Fruit fly (Drosophila melanogaster) whole organism, embryonic: ENCODE data around the gene papi.

Experiments
- Atf6 ChIP-seq: fragments of 200-800 bp; sonication (Bioruptor generic); IDR thresholded peaks from 2 replicates; pipeline ENCODE4 v1.3.6; 2022; ENCODE audit warnings: missing biosample characterization, missing genetic modification characterization
- Blimp-1 ChIP-seq: fragments of 200-800 bp; sonication (Bioruptor generic); optimal IDR thresholded peaks from 3 replicates; lab custom pipeline; 2018; ENCODE audit warnings: missing biosample characterization, missing genetic modification characterization, mild to moderate bottlenecking, moderate library complexity, missing genetic modification reagents
- CG10543 ChIP-seq: fragments of 200-800 bp; sonication (Bioruptor generic); optimal IDR thresholded peaks from 3 replicates; lab custom pipeline; 2017; ENCODE audit warnings: missing biosample characterization, mild to moderate bottlenecking, missing genetic modification characterization, moderate library complexity
- CG11093 ChIP-seq: fragments of 200-800 bp; sonication (Bioruptor generic); IDR thresholded peaks from 3 replicates; pipeline ENCODE4 v1.3.6; 2022; ENCODE audit warnings: missing biosample characterization, missing genetic modification characterization
- CG12299 ChIP-seq: fragments of 200-800 bp; sonication (Bioruptor generic); optimal IDR thresholded peaks from 2 replicates; lab custom pipeline; 2018; ENCODE audit warnings: missing biosample characterization, mild to moderate bottlenecking, missing genetic modification characterization
- CG12391 ChIP-seq: fragments of 200-800 bp; sonication (Bioruptor generic); optimal IDR thresholded peaks from 3 replicates; lab custom pipeline; 2018; ENCODE audit warnings: missing biosample characterization, mild to moderate bottlenecking, missing genetic modification characterization, moderate library complexity
- CG14050 ChIP-seq: fragments of 200-800 bp; sonication (Bioruptor generic); IDR thresholded peaks from 3 replicates; pipeline ENCODE4 v1.3.6; 2022; ENCODE audit warnings: missing biosample characterization, missing genetic modification characterization
- CG14441 ChIP-seq: fragments of 200-800 bp; sonication (Bioruptor generic); IDR thresholded peaks from 2 replicates; pipeline ENCODE4 v1.3.6; 2022; ENCODE audit warnings: missing biosample characterization, missing genetic modification characterization
- CG16863 ChIP-seq: fragments of 200-800 bp; sonication (Bioruptor generic); optimal IDR thresholded peaks from 3 replicates; lab custom pipeline; 2016; ENCODE audit warnings: missing biosample characterization, missing genetic modification characterization
- CG1792 ChIP-seq: fragments of 200-800 bp; sonication (Bioruptor generic); optimal IDR thresholded peaks from 2 replicates; lab custom pipeline; 2016; ENCODE audit warnings: missing biosample characterization, missing genetic modification characterization
- CG18476 ChIP-seq: fragments of 200-800 bp; sonication (Bioruptor generic); optimal IDR thresholded peaks from 2 replicates; lab custom pipeline; 2016; ENCODE audit warnings: missing biosample characterization, mild to moderate bottlenecking, missing genetic modification characterization
- CG3407 ChIP-seq: fragments of 200-800 bp; sonication (Bioruptor generic); optimal IDR thresholded peaks from 2 replicates; lab custom pipeline; 2018; ENCODE audit warnings: missing biosample characterization, mild to moderate bottlenecking, missing genetic modification characterization
- CG4730 ChIP-seq: fragments of 200-800 bp; sonication (Bioruptor generic); IDR thresholded peaks from 2 replicates; pipeline ENCODE4 v1.3.6; 2022; ENCODE audit warnings: missing biosample characterization, missing genetic modification characterization
- CG9437 ChIP-seq: fragments of 200-800 bp; sonication (Bioruptor generic); optimal IDR thresholded peaks from 2 replicates; lab custom pipeline; 2018; ENCODE audit warnings: missing biosample characterization, mild to moderate bottlenecking, missing genetic modification characterization
- CTCF ChIP-seq: fragments of 200-800 bp; sonication (Bioruptor generic); optimal IDR thresholded peaks from 2 replicates; lab custom pipeline; 2017; ENCODE audit warnings: missing biosample characterization, mild to moderate bottlenecking, missing genetic modification characterization, moderate library complexity
- Chrac-16 ChIP-seq: fragments of 200-800 bp; sonication (Bioruptor generic); optimal IDR thresholded peaks from 3 replicates; lab custom pipeline; 2016; ENCODE audit warnings: missing biosample characterization, missing genetic modification characterization
- Dfd ChIP-seq, 2 experiments: fragments of >200 bp; optimal IDR thresholded peaks; 2 replicates each; lab custom pipeline; 2017; ENCODE audit warnings: missing biosample characterization in 2 of 2, missing genetic modification characterization in 2 of 2
- Doc2 ChIP-seq: fragments of 200-800 bp; sonication (Bioruptor generic); IDR thresholded peaks from 2 replicates; pipeline ENCODE4 v1.3.6; 2022; ENCODE audit warnings: missing biosample characterization, missing genetic modification characterization
- MBD-R2 ChIP-seq: fragments of 200-800 bp; sonication (Bioruptor generic); IDR thresholded peaks from 2 replicates; pipeline ENCODE4 v1.3.6; 2022; ENCODE audit warnings: missing biosample characterization, missing genetic modification characterization
- Mes4 ChIP-seq: fragments of 200-800 bp; sonication (Bioruptor generic); optimal IDR thresholded peaks from 2 replicates; lab custom pipeline; 2016; ENCODE audit warnings: missing biosample characterization, missing genetic modification characterization
- Poxn ChIP-seq: fragments of 200-800 bp; sonication (Bioruptor generic); IDR thresholded peaks from 2 replicates; pipeline ENCODE4 v1.3.6; 2022; ENCODE audit warnings: missing biosample characterization, missing genetic modification characterization
- Ravus ChIP-seq: fragments of 200-800 bp; sonication (Bioruptor generic); IDR thresholded peaks from 2 replicates; pipeline ENCODE4 v1.3.6; 2022; ENCODE audit warnings: missing biosample characterization, missing genetic modification characterization
- Scr ChIP-seq: fragments of 200-800 bp; sonication (Bioruptor generic); IDR thresholded peaks from 2 replicates; pipeline ENCODE4 v1.3.6; 2022; ENCODE audit warnings: missing biosample characterization, missing genetic modification characterization; ENCODE audit not compliant: partially characterized antibody
- Xbp1 ChIP-seq: fragments of 200-800 bp; sonication (Bioruptor generic); optimal IDR thresholded peaks from 3 replicates; lab custom pipeline; 2016; ENCODE audit warnings: missing biosample characterization, mild to moderate bottlenecking, missing genetic modification characterization
- abd-A ChIP-seq: fragments of 200-800 bp; sonication (Bioruptor generic); optimal IDR thresholded peaks from 3 replicates; lab custom pipeline; 2019; ENCODE audit warnings: missing biosample characterization, mild to moderate bottlenecking, missing genetic modification characterization, moderate library complexity
- al ChIP-seq: fragments of 200-800 bp; sonication (Bioruptor generic); IDR thresholded peaks from 2 replicates; pipeline ENCODE4 v1.3.6; 2022; ENCODE audit warnings: missing biosample characterization, missing genetic modification characterization
- ase ChIP-seq: fragments of 200-800 bp; sonication (Bioruptor generic); IDR thresholded peaks from 3 replicates; pipeline ENCODE4 v1.3.6; 2022; ENCODE audit warnings: missing biosample characterization, missing genetic modification characterization
- chinmo ChIP-seq: fragments of 200-800 bp; sonication (Bioruptor generic); IDR thresholded peaks from 4 replicates; pipeline ENCODE4 v1.3.6; 2022; ENCODE audit warnings: missing biosample characterization, missing genetic modification characterization; ENCODE audit not compliant: partially characterized antibody
- danr ChIP-seq: fragments of 200-800 bp; sonication (Bioruptor generic); IDR thresholded peaks from 2 replicates; pipeline ENCODE4 v1.3.6; 2022; ENCODE audit warnings: missing biosample characterization, missing genetic modification characterization
- dpn ChIP-seq, 2 experiments: fragments of 200-800 bp; sonication (Bioruptor generic); optimal IDR thresholded peaks; 3 replicates each; lab custom pipeline; 2016; ENCODE audit warnings: missing biosample characterization in 2 of 2, missing genetic modification characterization in 2 of 2
- en ChIP-seq: fragments of 200-800 bp; sonication (Bioruptor generic); optimal IDR thresholded peaks from 2 replicates; lab custom pipeline; 2016; ENCODE audit warnings: missing biosample characterization, missing genetic modification characterization
- eyg ChIP-seq: fragments of 200-800 bp; sonication (Bioruptor generic); optimal IDR thresholded peaks from 3 replicates; lab custom pipeline; 2016; ENCODE audit warnings: missing biosample characterization, missing genetic modification characterization
- gfzf ChIP-seq: fragments of 200-800 bp; sonication (Bioruptor generic); optimal IDR thresholded peaks from 2 replicates; lab custom pipeline; 2016; ENCODE audit warnings: missing biosample characterization, mild to moderate bottlenecking, missing genetic modification characterization, moderate library complexity
- grn ChIP-seq: fragments of 200-800 bp; sonication (Bioruptor generic); optimal IDR thresholded peaks from 3 replicates; lab custom pipeline; 2017; ENCODE audit warnings: missing biosample characterization, missing genetic modification characterization
- gro ChIP-seq: fragments of 200-800 bp; sonication (Bioruptor generic); optimal IDR thresholded peaks from 2 replicates; lab custom pipeline; 2016; ENCODE audit warnings: missing biosample characterization, missing genetic modification characterization
- gsb-n ChIP-seq: fragments of 200-800 bp; sonication (Bioruptor generic); optimal IDR thresholded peaks from 3 replicates; lab custom pipeline; 2018; ENCODE audit warnings: missing biosample characterization, mild to moderate bottlenecking, missing genetic modification characterization
- ken ChIP-seq: fragments of 200-800 bp; sonication (Bioruptor generic); IDR thresholded peaks from 3 replicates; pipeline ENCODE4 v1.3.6; 2022; ENCODE audit warnings: missing biosample characterization, missing genetic modification characterization
- kni ChIP-seq: fragments of 200-800 bp; sonication (Bioruptor generic); optimal IDR thresholded peaks from 3 replicates; lab custom pipeline; 2017; ENCODE audit warnings: mild to moderate bottlenecking, missing biosample characterization, missing genetic modification reagents, missing genetic modification characterization
- lbe ChIP-seq: fragments of 200-800 bp; sonication (Bioruptor generic); optimal IDR thresholded peaks from 2 replicates; lab custom pipeline; 2016; ENCODE audit warnings: missing biosample characterization, mild to moderate bottlenecking, missing genetic modification characterization
- p53 ChIP-seq: fragments of 200-800 bp; sonication (Bioruptor generic); optimal IDR thresholded peaks from 2 replicates; lab custom pipeline; 2016; ENCODE audit warnings: missing biosample characterization, missing genetic modification characterization
- pros ChIP-seq: fragments of 200-800 bp; sonication (Bioruptor generic); optimal IDR thresholded peaks from 3 replicates; lab custom pipeline; 2019; ENCODE audit warnings: missing biosample characterization, mild to moderate bottlenecking, missing genetic modification characterization, moderate library complexity
- salm ChIP-seq: fragments of 200-800 bp; sonication (Bioruptor generic); optimal IDR thresholded peaks from 2 replicates; lab custom pipeline; 2018; ENCODE audit warnings: missing biosample characterization, mild to moderate bottlenecking, missing genetic modification characterization
- sd ChIP-seq: fragments of 200-800 bp; sonication (Bioruptor generic); optimal IDR thresholded peaks from 3 replicates; lab custom pipeline; 2018; ENCODE audit warnings: missing biosample characterization, mild to moderate bottlenecking, missing genetic modification characterization, moderate library complexity
- seq ChIP-seq: fragments of 200-800 bp; sonication (Bioruptor generic); IDR thresholded peaks from 2 replicates; pipeline ENCODE4 v1.3.6; 2022; ENCODE audit warnings: missing biosample characterization, missing genetic modification characterization
- slbo ChIP-seq: fragments of 200-800 bp; sonication (Bioruptor generic); IDR thresholded peaks from 2 replicates; pipeline ENCODE4 v1.3.6; 2022; ENCODE audit warnings: missing biosample characterization, missing genetic modification characterization
- stc ChIP-seq: fragments of 200-800 bp; sonication (Bioruptor generic); IDR thresholded peaks from 2 replicates; pipeline ENCODE4 v1.3.6; 2022; ENCODE audit warnings: missing biosample characterization, missing genetic modification characterization
- wek ChIP-seq: fragments of 200-800 bp; sonication (Bioruptor generic); optimal IDR thresholded peaks from 3 replicates; lab custom pipeline; 2018; ENCODE audit warnings: missing biosample characterization, mild to moderate bottlenecking, missing genetic modification characterization, moderate library complexity
- z ChIP-seq: fragments of 200-800 bp; sonication (Bioruptor generic); IDR thresholded peaks from 3 replicates; pipeline ENCODE4 v1.3.6; 2022; ENCODE audit warnings: missing biosample characterization, missing genetic modification characterization
- zen ChIP-seq: fragments of 200-800 bp; sonication (Bioruptor generic); optimal IDR thresholded peaks from 3 replicates; lab custom pipeline; 2018; ENCODE audit warnings: missing biosample characterization, mild to moderate bottlenecking, missing genetic modification characterization, moderate library complexity
- zf30C ChIP-seq: fragments of 200-800 bp; sonication (Bioruptor generic); optimal IDR thresholded peaks from 3 replicates; lab custom pipeline; 2018; ENCODE audit warnings: missing biosample characterization, mild to moderate bottlenecking, missing genetic modification characterization
- zfh1 ChIP-seq: fragments of 200-800 bp; sonication (Bioruptor generic); IDR thresholded peaks from 3 replicates; pipeline ENCODE4 v1.3.6; 2022; ENCODE audit warnings: missing biosample characterization, missing genetic modification characterization

Gene papi

DNA sequence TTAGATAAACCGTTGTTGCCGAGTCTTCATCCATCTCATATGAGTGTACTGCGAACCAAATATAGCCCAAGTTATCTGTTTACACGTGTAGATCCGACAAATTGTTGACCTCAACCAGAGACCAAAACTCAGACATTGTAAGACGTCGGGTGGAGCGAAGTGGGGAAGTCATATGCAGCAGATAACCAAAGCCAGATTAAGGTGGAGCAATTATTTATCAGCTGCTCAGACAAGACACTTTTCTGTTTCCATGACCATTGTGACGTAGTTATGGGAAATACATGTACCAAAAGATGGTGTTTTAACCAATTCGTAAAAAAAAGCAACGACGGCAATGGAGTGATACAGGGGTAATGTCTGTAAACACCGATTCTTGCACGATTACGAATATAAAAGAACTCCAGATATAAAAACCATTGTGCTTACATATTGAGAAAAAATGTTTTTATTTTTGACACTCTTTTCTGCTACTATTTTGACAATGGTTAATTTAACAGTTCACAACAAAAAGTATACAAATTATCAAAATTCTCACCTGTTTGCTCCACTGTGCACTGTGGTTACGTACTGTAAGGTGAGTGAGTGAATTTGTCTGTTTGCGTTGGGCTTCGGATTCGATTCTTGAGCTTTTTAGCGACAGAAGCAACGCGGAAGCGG is 43.1 kb upstream of the papi start (continued):
- TF ChIP-seq slbo (peak; percentile 72), p53 (GFP tag; lab: Kevin White, UChicago) (peak; percentile 21), CG12391 (peak; percentile 26), Ravus (no peak), Xbp1 (GFP tag; lab: Kevin White, UChicago) (peak; percentile 48), CG1792 (GFP tag; lab: Kevin White, UChicago) (no peak), gro (GFP tag; lab: Kevin White, UChicago) (peak; percentile 62), seq (GFP tag; lab: Robert Waterston, UW) (no peak), eyg (GFP tag; lab: Kevin White, UChicago) (peak; percentile 19), Poxn (no peak), zf30C (GFP tag; lab: Kevin White, UChicago) (no peak), CTCF (GFP tag; lab: Kevin White, UChicago) (no peak), Atf6 (GFP tag; lab: Robert Waterston, UW) (peak; percentile 58; the same call in 1 of the 2 replicates), sd (tag; lab: Kevin White, UChicago) (no peak), CG11093 (GFP tag; lab: Robert Waterston, UW) (peak; percentile 14; the same call in 1 of the 3 replicates), danr (GFP tag; lab: Robert Waterston, UW) (no peak), CG16863 (peak; percentile 61), CG14441 (GFP tag; lab: Robert Waterston, UW) (peak; percentile 48), chinmo (GFP tag; lab: Robert Waterston, UW) (no peak), zen (no peak), Dfd (GFP tag; optimal IDR thresholded peaks at IDR 0.05; lab: Kevin White, UChicago) (no peak), gsb-n (tag; lab: Kevin White, UChicago) (no peak), salm (tag; lab: Kevin White, UChicago) (no peak), CG12299 (no peak), wek (GFP tag; lab: Kevin White, UChicago) (peak; percentile 6), Chrac-16 (GFP tag; lab: Kevin White, UChicago) (no peak), kni (GFP tag; lab: Kevin White, UChicago) (no peak), Mes4 (no peak), lbe (peak; percentile 4), CG18476 (GFP tag; lab: Kevin White, UChicago) (peak; percentile 30), ase (no peak), CG10543 (GFP tag; lab: Kevin White, UChicago) (peak; percentile 16), dpn (GFP tag; optimal IDR thresholded peaks at IDR 0.05; lab: Kevin White, UChicago) (peak; percentile 30 to 42), abd-A (tag; lab: Kevin White, UChicago) (no peak), ken (no peak), grn (GFP tag; lab: Kevin White, UChicago) (peak; percentile 63), al (GFP tag; lab: Robert Waterston, UW) (peak; percentile 55), Scr (GFP tag; lab: Robert Waterston, UW) (no peak), Doc2 (GFP tag; lab: Robert Waterston, UW) (no peak), stc (GFP tag; lab: Robert Waterston, UW) (no peak), z (GFP tag; lab: Robert Waterston, UW) (0 out of 3 replicates have a peak, but pooled peaks have one; percentile 40), CG4730 (GFP tag; lab: Robert Waterston, UW) (no peak), zfh1 (GFP tag; lab: Robert Waterston, UW) (peak; percentile 49; the same call in 1 of the 3 replicates), gfzf (GFP tag; lab: Kevin White, UChicago) (no peak), CG3407 (GFP tag; lab: Kevin White, UChicago) (no peak), MBD-R2 (GFP tag; lab: Robert Waterston, UW) (peak; percentile 13; the same call in 1 of the 2 replicates), en (GFP tag; lab: Kevin White, UChicago) (peak; percentile 31), CG9437 (GFP tag; lab: Kevin White, UChicago) (peak; percentile 29), pros (peak; percentile 6), Blimp-1 (peak; percentile 41), CG14050 (GFP tag; lab: Robert Waterston, UW) (peak; percentile 45; the same call in 2 of the 3 replicates)
